Worm (Caenorhabditis elegans) whole organism, midembryonic: ENCODE data around the gene chil-3.

Experiments used
- flt-1 ChIP-seq: fragments of 200-800 bp; sonication (Bioruptor generic); IDR thresholded peaks from 2 replicates; pipeline ENCODE4 v1.3.6; 2022; ENCODE audit warnings: missing genetic modification characterization, missing compliant biosample characterization
- med-1 ChIP-seq: sonication (generic microtip); optimal IDR thresholded peaks from 2 replicates; lab custom pipeline; 2017; ENCODE audit warnings: missing genetic modification characterization, mild to moderate bottlenecking, missing compliant biosample characterization, antibody characterized with exemption, missing genetic modification reagents; ENCODE audit not compliant: insufficient read depth
- ztf-23 ChIP-seq: fragments of 200-800 bp; sonication (Bioruptor generic); IDR thresholded peaks from 2 replicates; pipeline ENCODE4 v1.3.6; 2022; ENCODE audit warnings: missing genetic modification reagents, missing genetic modification characterization, missing compliant biosample characterization

- TF ChIP-seq ztf-23 (GFP tag; lab: Robert Waterston, UW) (no peak), flt-1 (GFP tag; lab: Robert Waterston, UW) (no peak), med-1 (GFP tag; lab: Kevin White, UChicago) (no peak)
Measured at ce11 chrII:9874508-9875229, 13.4 kb upstream of the chil-3 start, which contains the start of the genes chil-2 and ctsa-3.2.
